Fruit fly (Drosophila melanogaster) whole organism, adult: Measurements from ENCODE around the gene Cp7Fb.

ENCODE experiments used
- CG11617 ChIP-seq: fragments of 200-800 bp; sonication (Bioruptor generic); optimal IDR thresholded peaks from 2 replicates; lab custom pipeline; 2017; ENCODE audit warnings: mild to moderate bottlenecking, missing biosample characterization, missing genetic modification reagents, missing genetic modification characterization
- CG12768 ChIP-seq: fragments of 200-800 bp; sonication (Bioruptor generic); optimal IDR thresholded peaks from 2 replicates; lab custom pipeline; 2017; ENCODE audit warnings: missing biosample characterization, missing genetic modification characterization, mild to moderate bottlenecking, moderate library complexity, missing genetic modification reagents
- CG14711 ChIP-seq: fragments of 200-800 bp; sonication (Bioruptor generic); optimal IDR thresholded peaks from 2 replicates; lab custom pipeline; 2018; ENCODE audit warnings: missing biosample characterization, mild to moderate bottlenecking, missing genetic modification characterization, moderate library complexity
- CG1620 ChIP-seq: fragments of 200-800 bp; sonication (Bioruptor generic); optimal IDR thresholded peaks from 2 replicates; lab custom pipeline; 2016; ENCODE audit warnings: missing biosample characterization, missing genetic modification characterization
- CG33017 ChIP-seq: fragments of 200-800 bp; sonication (Bioruptor generic); optimal IDR thresholded peaks from 2 replicates; lab custom pipeline; 2018; ENCODE audit warnings: missing biosample characterization, mild to moderate bottlenecking, missing genetic modification characterization, moderate library complexity
- CG5204 ChIP-seq: fragments of 200-800 bp; sonication (Bioruptor generic); optimal IDR thresholded peaks from 2 replicates; lab custom pipeline; 2016; ENCODE audit warnings: missing biosample characterization, missing genetic modification characterization
- CG7045 ChIP-seq: fragments of 200-800 bp; sonication (Bioruptor generic); optimal IDR thresholded peaks from 2 replicates; lab custom pipeline; 2017; ENCODE audit warnings: missing biosample characterization, mild to moderate bottlenecking, missing genetic modification characterization
- CG7101 ChIP-seq: fragments of 200-800 bp; sonication (Bioruptor generic); optimal IDR thresholded peaks from 2 replicates; lab custom pipeline; 2018; ENCODE audit warnings: missing biosample characterization, mild to moderate bottlenecking, missing genetic modification characterization, moderate library complexity
- Clk ChIP-seq: fragments of 200-800 bp; sonication (Bioruptor generic); optimal IDR thresholded peaks from 2 replicates; lab custom pipeline; 2017; ENCODE audit warnings: missing biosample characterization, missing genetic modification characterization
- Crg-1 ChIP-seq: fragments of 200-800 bp; sonication (Bioruptor generic); optimal IDR thresholded peaks from 2 replicates; lab custom pipeline; 2016; ENCODE audit warnings: missing biosample characterization, missing genetic modification characterization
- Hr96 ChIP-seq: fragments of 200-800 bp; sonication (Bioruptor generic); optimal IDR thresholded peaks from 2 replicates; lab custom pipeline; 2016; ENCODE audit warnings: missing biosample characterization, missing genetic modification characterization
- Mnt ChIP-seq: fragments of 200-800 bp; sonication (Bioruptor generic); optimal IDR thresholded peaks from 2 replicates; lab custom pipeline; 2016; ENCODE audit warnings: missing biosample characterization, mild to moderate bottlenecking, missing genetic modification characterization
- bab1 ChIP-seq: fragments of 200-800 bp; sonication (Bioruptor generic); optimal IDR thresholded peaks from 3 replicates; lab custom pipeline; 2019; ENCODE audit warnings: missing biosample characterization, mild to moderate bottlenecking, missing genetic modification characterization, moderate library complexity
- cic ChIP-seq: fragments of 200-800 bp; sonication (Bioruptor generic); optimal IDR thresholded peaks from 2 replicates; lab custom pipeline; 2017; ENCODE audit warnings: missing biosample characterization, mild to moderate bottlenecking, missing genetic modification characterization, moderate library complexity
- cnc ChIP-seq, 2 experiments: fragments of >200 bp; optimal IDR thresholded peaks; 2 replicates each; lab custom pipeline; 2017
- kay ChIP-seq: fragments of 200-800 bp; sonication (Bioruptor generic); peaks from one replicate; lab custom pipeline; 2016; ENCODE audit warnings: missing biosample characterization, missing genetic modification characterization, borderline replicate concordance
- ovo ChIP-seq: fragments of 200-800 bp; sonication (Bioruptor generic); optimal IDR thresholded peaks from 2 replicates; lab custom pipeline; 2016; ENCODE audit warnings: missing biosample characterization, missing genetic modification characterization
- pad ChIP-seq: fragments of 200-800 bp; sonication (Bioruptor generic); optimal IDR thresholded peaks from 3 replicates; lab custom pipeline; 2017; ENCODE audit warnings: missing biosample characterization, missing genetic modification characterization, mild to moderate bottlenecking, moderate library complexity, missing genetic modification reagents
- tj ChIP-seq: fragments of 200-800 bp; sonication (Bioruptor generic); optimal IDR thresholded peaks from 3 replicates; lab custom pipeline; 2017; ENCODE audit warnings: missing biosample characterization, mild to moderate bottlenecking, missing genetic modification characterization, moderate library complexity
- toe ChIP-seq: fragments of 200-800 bp; sonication (Bioruptor generic); optimal IDR thresholded peaks from 2 replicates; lab custom pipeline; 2016; ENCODE audit warnings: missing biosample characterization, missing genetic modification characterization

Cp7Fb gene

dm6 chrX:8452163-8452562 lies 21.5 kb upstream of the Cp7Fb start:
- TF ChIP-seq Clk (GFP tag; lab: Kevin White, UChicago) (no peak), CG12768 (no peak)

dm6 chrX:8455019-8455555 lies 18.6 kb upstream of the Cp7Fb start, which contains the start of gene org-1:
Gene org-1, minus strand, starts transcription at chrX:8455069.
- TF ChIP-seq cnc (optimal IDR thresholded peaks at IDR 0.05; lab: Kevin White, UChicago) (no peak), CG11617 (GFP tag; lab: Kevin White, UChicago) (no peak), ovo (GFP tag; lab: Kevin White, UChicago) (no peak), CG5204 (GFP tag; lab: Kevin White, UChicago) (no peak), pad (peak; percentile 15), CG7101 (tag; lab: Kevin White, UChicago) (peak; percentile 52), CG12768 (no peak), Mnt (no peak), CG33017 (tag; lab: Kevin White, UChicago) (no peak), CG1620 (GFP tag; lab: Kevin White, UChicago) (peak; percentile 55), cic (GFP tag; lab: Kevin White, UChicago) (no peak), toe (no peak), Clk (GFP tag; lab: Kevin White, UChicago) (no peak), tj (GFP tag; lab: Kevin White, UChicago) (no peak), bab1 (GFP tag; lab: Kevin White, UChicago) (peak; percentile 82), CG14711 (tag; lab: Kevin White, UChicago) (peak; percentile 49), kay (GFP tag; lab: Kevin White, UChicago) (no peak), Crg-1 (GFP tag; lab: Kevin White, UChicago) (no peak), CG7045 (GFP tag; lab: Kevin White, UChicago) (no peak), Hr96 (GFP tag; lab: Kevin White, UChicago) (no peak)

dm6 chrX:8457532-8457931 lies 16.1 kb upstream of the Cp7Fb start, which contains the start of gene CG32713:
Gene CG32713, minus strand, starts transcription at chrX:8457632.
- TF ChIP-seq Mnt (no peak), Clk (GFP tag; lab: Kevin White, UChicago) (no peak), Crg-1 (GFP tag; lab: Kevin White, UChicago) (no peak), Hr96 (GFP tag; lab: Kevin White, UChicago) (no peak), CG33017 (tag; lab: Kevin White, UChicago) (no peak), tj (GFP tag; lab: Kevin White, UChicago) (no peak), pad (no peak), cnc (optimal IDR thresholded peaks at IDR 0.05; lab: Kevin White, UChicago) (no peak), cic (GFP tag; lab: Kevin White, UChicago) (no peak), CG12768 (no peak), CG14711 (tag; lab: Kevin White, UChicago) (no peak)

- TF ChIP-seq kay (GFP tag; lab: Kevin White, UChicago) (no peak), ovo (GFP tag; lab: Kevin White, UChicago) (no peak), toe (no peak), CG1620 (GFP tag; lab: Kevin White, UChicago) (no peak), CG5204 (GFP tag; lab: Kevin White, UChicago) (no peak), CG33017 (tag; lab: Kevin White, UChicago) (no peak), bab1 (GFP tag; lab: Kevin White, UChicago) (no peak), Clk (GFP tag; lab: Kevin White, UChicago) (no peak), CG7045 (GFP tag; lab: Kevin White, UChicago) (no peak), Hr96 (GFP tag; lab: Kevin White, UChicago) (no peak), CG11617 (GFP tag; lab: Kevin White, UChicago) (no peak), Crg-1 (GFP tag; lab: Kevin White, UChicago) (no peak), CG14711 (tag; lab: Kevin White, UChicago) (no peak)
Measured at dm6 chrX:8459452-8460040, 14.1 kb upstream of the Cp7Fb start.

- TF ChIP-seq kay (GFP tag; lab: Kevin White, UChicago) (peak; percentile 34), CG14711 (tag; lab: Kevin White, UChicago) (no peak)
Measured at dm6 chrX:8460232-8460631, 13.4 kb upstream of the Cp7Fb start.

dm6 chrX:8460686-8461085 lies 13.0 kb upstream of the Cp7Fb start, which contains the start of gene CG15347:
Gene CG15347, minus strand, starts transcription at chrX:8460898.
- TF ChIP-seq cnc (optimal IDR thresholded peaks at IDR 0.05; lab: Kevin White, UChicago) (no peak), Mnt (peak; percentile 6), cic (GFP tag; lab: Kevin White, UChicago) (peak; percentile 2), Crg-1 (GFP tag; lab: Kevin White, UChicago) (peak; percentile 2), CG33017 (tag; lab: Kevin White, UChicago) (no peak), CG14711 (tag; lab: Kevin White, UChicago) (no peak)

dm6 chrX:8461147-8461546 lies 12.5 kb upstream of the Cp7Fb start, which contains the start of gene Es2:
Gene Es2, plus strand, starts transcription at chrX:8461479.
- TF ChIP-seq bab1 (GFP tag; lab: Kevin White, UChicago), result peak; percentile 67
- TF ChIP-seq CG5204 (GFP tag; lab: Kevin White, UChicago), result no peak
